Worm (Caenorhabditis elegans) whole organism, L4 larva: Measurements from ENCODE around the gene B0001.4.

Experiments used
- F49E8.2 ChIP-seq: sonication (generic microtip); optimal IDR thresholded peaks from 2 replicates; lab custom pipeline; 2016; ENCODE audit warnings: missing compliant biosample characterization, mild to moderate bottlenecking, missing genetic modification characterization, borderline replicate concordance
- R02D3.7 ChIP-seq: fragments of 150-350 bp; sonication (generic microtip); optimal IDR thresholded peaks from 3 replicates; lab custom pipeline; 2014; ENCODE audit warnings: missing biosample characterization, missing genetic modification characterization
- T20F7.1 ChIP-seq: fragments of 200-800 bp; sonication (Bioruptor generic); optimal IDR thresholded peaks from 2 replicates; lab custom pipeline; 2018; ENCODE audit warnings: mild to moderate bottlenecking, missing genetic modification characterization, missing compliant biosample characterization
- T26A8.4 ChIP-seq: fragments of 200-800 bp; sonication (Bioruptor generic); IDR thresholded peaks from 2 replicates; pipeline ENCODE4 v1.3.6; 2022; ENCODE audit warnings: missing genetic modification characterization, missing compliant biosample characterization
- ZK337.2 ChIP-seq: fragments of 200-800 bp; sonication (Bioruptor generic); IDR thresholded peaks from 2 replicates; pipeline ENCODE4 v1.3.6; 2022; ENCODE audit warnings: missing genetic modification reagents, missing genetic modification characterization, missing compliant biosample characterization
- ZK546.5 ChIP-seq, 2 experiments: sonication (generic microtip); optimal IDR thresholded peaks; 2 replicates each; lab custom pipeline; 2017; ENCODE audit warnings: missing biosample characterization in 2 of 2, missing genetic modification characterization in 2 of 2
- aha-1 ChIP-seq: fragments of 150-350 bp; peaks from one replicate; lab custom pipeline; 2014; ENCODE audit warnings: missing biosample characterization, missing genetic modification characterization
- ama-1 ChIP-seq: fragments of 150-350 bp; optimal IDR thresholded peaks from 2 replicates; lab custom pipeline; 2014; ENCODE audit warnings: inconsistent platforms, mixed read lengths
- arid-1 ChIP-seq: fragments of 200-800 bp; sonication (Bioruptor generic); conservative IDR thresholded peaks from 2 replicates; pipeline ENCODE4 v1.3.6; 2022; ENCODE audit warnings: missing genetic modification reagents, missing genetic modification characterization, missing compliant biosample characterization
- attf-4 ChIP-seq: sonication (generic microtip); optimal IDR thresholded peaks from 3 replicates; lab custom pipeline; 2017; ENCODE audit warnings: missing biosample characterization, missing genetic modification characterization
- ceh-62 ChIP-seq: sonication (generic microtip); optimal IDR thresholded peaks from 2 replicates; lab custom pipeline; 2017; ENCODE audit warnings: missing biosample characterization, missing genetic modification characterization
- ces-1 ChIP-seq: fragments of 150-350 bp; sonication (generic microtip); optimal IDR thresholded peaks from 4 replicates; lab custom pipeline; 2014; ENCODE audit warnings: missing biosample characterization, missing genetic modification reagents, missing genetic modification characterization
- ctbp-1 ChIP-seq: fragments of 200-800 bp; sonication (Bioruptor generic); IDR thresholded peaks from 2 replicates; pipeline ENCODE4 v1.3.6; 2022; ENCODE audit warnings: missing genetic modification reagents, missing genetic modification characterization, missing compliant biosample characterization
- daf-12 ChIP-seq: fragments of 150-350 bp; optimal IDR thresholded peaks from 2 replicates; lab custom pipeline; 2014; ENCODE audit warnings: missing biosample characterization, missing genetic modification reagents, missing genetic modification characterization
- daf-16 ChIP-seq, 3 experiments: sonication (generic microtip); optimal IDR thresholded peaks; 2 replicates each; lab custom pipeline; 2016 to 2017; ENCODE audit warnings: missing genetic modification characterization in 3 of 3, missing genetic modification reagents in 3 of 3, mild to moderate bottlenecking in 2 of 3, missing compliant biosample characterization in 2 of 3, missing biosample characterization in 1 of 3, moderate library complexity in 1 of 3
- dmd-8 ChIP-seq: fragments of 200-800 bp; sonication (Bioruptor generic); IDR thresholded peaks from 2 replicates; pipeline ENCODE4 v1.3.6; 2022; ENCODE audit warnings: missing genetic modification characterization, missing compliant biosample characterization
- fkh-10 ChIP-seq: fragments of 150-350 bp; optimal IDR thresholded peaks from 2 replicates; lab custom pipeline; 2014; ENCODE audit warnings: missing biosample characterization, missing genetic modification reagents, missing genetic modification characterization
- fos-1 ChIP-seq: fragments of 150-350 bp; optimal IDR thresholded peaks from 2 replicates; lab custom pipeline; 2014; ENCODE audit warnings: missing biosample characterization, missing genetic modification characterization
- hlh-11 ChIP-seq: fragments of 200-800 bp; sonication (Bioruptor generic); optimal IDR thresholded peaks from 2 replicates; lab custom pipeline; 2018; ENCODE audit warnings: mild to moderate bottlenecking, missing genetic modification characterization, missing compliant biosample characterization
- hlh-30 ChIP-seq: sonication (generic microtip); optimal IDR thresholded peaks from 2 replicates; lab custom pipeline; 2017; ENCODE audit warnings: antibody characterized with exemption, mild to moderate bottlenecking, missing genetic modification characterization, missing compliant biosample characterization; ENCODE audit not compliant: insufficient read depth
- jun-1 ChIP-seq: fragments of 150-350 bp; optimal IDR thresholded peaks from 2 replicates; lab custom pipeline; 2014; ENCODE audit warnings: missing biosample characterization, missing genetic modification reagents, missing genetic modification characterization
- lin-13 ChIP-seq: fragments of 150-350 bp; optimal IDR thresholded peaks from 2 replicates; lab custom pipeline; 2014; ENCODE audit warnings: missing biosample characterization, missing genetic modification reagents, missing genetic modification characterization
- lin-15B ChIP-seq: fragments of 150-350 bp; sonication (generic microtip); optimal IDR thresholded peaks from 3 replicates; lab custom pipeline; 2014; ENCODE audit warnings: missing biosample characterization, missing genetic modification characterization
- lin-38 ChIP-seq: fragments of 200-800 bp; sonication (Bioruptor generic); IDR thresholded peaks from 2 replicates; pipeline ENCODE4 v1.3.6; 2022; ENCODE audit warnings: missing genetic modification reagents, missing genetic modification characterization, missing compliant biosample characterization
- lir-3 ChIP-seq: sonication (generic microtip); optimal IDR thresholded peaks from 2 replicates; lab custom pipeline; 2016; ENCODE audit warnings: mild to moderate bottlenecking, missing genetic modification characterization, missing compliant biosample characterization
- lsy-2 ChIP-seq, 2 experiments: fragments of 150-350 bp in 1 of 2; sonication (generic microtip) in 1 of 2; optimal IDR thresholded peaks; 2 replicates each; lab custom pipeline; 2014 to 2017; ENCODE audit warnings: missing biosample characterization in 2 of 2, missing genetic modification characterization in 2 of 2
- madf-5 ChIP-seq, 2 experiments: fragments of 200-800 bp; sonication (Bioruptor generic); IDR thresholded peaks; 2 replicates each; pipeline ENCODE4 v1.3.6; 2022; ENCODE audit warnings: missing compliant biosample characterization in 2 of 2, missing genetic modification characterization in 2 of 2
- madf-9 ChIP-seq: fragments of 200-800 bp; sonication (Bioruptor generic); conservative IDR thresholded peaks from 2 replicates; pipeline ENCODE4 v1.3.6; 2022; ENCODE audit warnings: missing genetic modification reagents, missing genetic modification characterization, missing compliant biosample characterization
- mdt-29 ChIP-seq: fragments of 200-800 bp; sonication (Bioruptor generic); IDR thresholded peaks from 2 replicates; pipeline ENCODE4 v1.3.6; 2022; ENCODE audit warnings: missing genetic modification reagents, missing genetic modification characterization, missing compliant biosample characterization
- mep-1 ChIP-seq: fragments of 150-350 bp; sonication (generic microtip); optimal IDR thresholded peaks from 3 replicates; lab custom pipeline; 2014; ENCODE audit warnings: missing biosample characterization, missing genetic modification characterization
- mes-2 ChIP-seq: sonication (generic microtip); optimal IDR thresholded peaks from 2 replicates; lab custom pipeline; 2016; ENCODE audit warnings: missing genotype, mild to moderate bottlenecking, missing genetic modification characterization, missing compliant biosample characterization; ENCODE audit not compliant: poor library complexity, severe bottlenecking
- mxl-2 ChIP-seq: fragments of 200-800 bp; sonication (Bioruptor generic); conservative IDR thresholded peaks from 2 replicates; pipeline ENCODE4 v1.3.6; 2022; ENCODE audit warnings: missing genetic modification reagents, missing genetic modification characterization, missing compliant biosample characterization
- mxl-3 ChIP-seq: fragments of 200-800 bp; sonication (Bioruptor generic); optimal IDR thresholded peaks from 2 replicates; lab custom pipeline; 2018; ENCODE audit warnings: mild to moderate bottlenecking, missing genetic modification characterization, missing compliant biosample characterization
- nhr-102 ChIP-seq: sonication (generic microtip); optimal IDR thresholded peaks from 2 replicates; lab custom pipeline; 2016; ENCODE audit warnings: mild to moderate bottlenecking, missing genetic modification characterization, moderate library complexity, missing compliant biosample characterization
- nhr-41 ChIP-seq: fragments of 200-800 bp; sonication (Bioruptor generic); IDR thresholded peaks from 2 replicates; pipeline ENCODE4 v1.3.6; 2022; ENCODE audit warnings: missing genetic modification reagents, missing genetic modification characterization, missing compliant biosample characterization
- nhr-42 ChIP-seq: fragments of 200-800 bp; sonication (Bioruptor generic); IDR thresholded peaks from 2 replicates; pipeline ENCODE4 v1.3.6; 2022; ENCODE audit warnings: missing genetic modification characterization, missing compliant biosample characterization
- nhr-48 ChIP-seq: sonication (generic microtip); optimal IDR thresholded peaks from 2 replicates; lab custom pipeline; 2016; ENCODE audit warnings: mild to moderate bottlenecking, missing genetic modification characterization, missing compliant biosample characterization
- nhr-77 ChIP-seq: fragments of 150-350 bp; optimal IDR thresholded peaks from 2 replicates; lab custom pipeline; 2014; ENCODE audit warnings: missing biosample characterization, missing genetic modification characterization
- php-3 ChIP-seq: fragments of 200-800 bp; sonication (Bioruptor generic); IDR thresholded peaks from 2 replicates; pipeline ENCODE4 v1.3.6; 2022; ENCODE audit warnings: missing genetic modification reagents, missing genetic modification characterization, missing compliant biosample characterization
- pqm-1 ChIP-seq: sonication (generic microtip); optimal IDR thresholded peaks from 2 replicates; lab custom pipeline; 2017; ENCODE audit warnings: missing biosample characterization, missing genetic modification characterization
- sdz-12 ChIP-seq: fragments of 200-800 bp; sonication (Bioruptor generic); optimal IDR thresholded peaks from 2 replicates; lab custom pipeline; 2018; ENCODE audit warnings: mild to moderate bottlenecking, missing genetic modification characterization, missing compliant biosample characterization
- skn-1 ChIP-seq: fragments of 150-350 bp; optimal IDR thresholded peaks from 2 replicates; lab custom pipeline; 2014; ENCODE audit warnings: missing biosample characterization, missing genetic modification characterization
- snpc-1.2 ChIP-seq: fragments of 200-800 bp; sonication (Bioruptor generic); IDR thresholded peaks from 2 replicates; pipeline ENCODE4 v1.3.6; 2022; ENCODE audit warnings: missing genetic modification reagents, missing genetic modification characterization, missing compliant biosample characterization
- snpc-4 ChIP-seq: fragments of 150-350 bp; optimal IDR thresholded peaks from 2 replicates; lab custom pipeline; 2014; ENCODE audit warnings: missing biosample characterization, missing genetic modification characterization
- spr-3 ChIP-seq: fragments of 200-800 bp; sonication (Bioruptor generic); optimal IDR thresholded peaks from 2 replicates; lab custom pipeline; 2018; ENCODE audit warnings: mild to moderate bottlenecking, missing genetic modification characterization, missing compliant biosample characterization
- unc-130 ChIP-seq: sonication (generic microtip); optimal IDR thresholded peaks from 2 replicates; lab custom pipeline; 2016; ENCODE audit warnings: missing genetic modification reagents, missing genetic modification characterization, missing compliant biosample characterization
- unc-39 ChIP-seq: sonication (generic microtip); optimal IDR thresholded peaks from 2 replicates; lab custom pipeline; 2017; ENCODE audit warnings: missing biosample characterization, missing genetic modification characterization
- vab-7 ChIP-seq: fragments of 200-800 bp; sonication (Bioruptor generic); IDR thresholded peaks from 2 replicates; pipeline ENCODE4 v1.3.6; 2022; ENCODE audit warnings: missing genetic modification reagents, missing genetic modification characterization, missing compliant biosample characterization
- zfp-2 ChIP-seq: sonication (generic microtip); optimal IDR thresholded peaks from 2 replicates; lab custom pipeline; 2016; ENCODE audit warnings: mild to moderate bottlenecking, missing genetic modification characterization, missing compliant biosample characterization
- zip-2 ChIP-seq: fragments of 150-350 bp; optimal IDR thresholded peaks from 2 replicates; lab custom pipeline; 2014; ENCODE audit warnings: missing biosample characterization, missing genetic modification characterization
- ztf-7 ChIP-seq: fragments of 150-350 bp; optimal IDR thresholded peaks from 2 replicates; lab custom pipeline; 2014; ENCODE audit warnings: missing biosample characterization, missing genetic modification characterization

The B0001.4 gene

ce11 chrIV:12122874-12123664, 14.9 kb downstream of the B0001.4 start, which contains the start of gene aly-3:
aly-3 (plus strand) TSS chrIV:12123282.
- peak; percentile 49; the same call in 1 of the 2 replicates for TF ChIP-seq lin-38 (GFP tag; lab: Robert Waterston, UW)
- TF ChIP-seq aha-1 (tag; lab: Kevin White, UChicago) = peak; percentile 92
- no peak for TF ChIP-seq spr-3
- no peak for TF ChIP-seq daf-16 (GFP tag; optimal IDR thresholded peaks at IDR 0.05; lab: Kevin White, UChicago)
- TF ChIP-seq daf-16 (tag; optimal IDR thresholded peaks at IDR 0.05; lab: Kevin White, UChicago) = peak; percentile 44
- no peak for TF ChIP-seq arid-1 (GFP tag; lab: Robert Waterston, UW)
- TF ChIP-seq hlh-11 (tag; lab: Kevin White, UChicago) = no peak
- no peak for TF ChIP-seq php-3 (GFP tag; lab: Robert Waterston, UW)
- TF ChIP-seq ces-1 (GFP tag; lab: Kevin White, UChicago) = no peak
- no peak for TF ChIP-seq jun-1
- TF ChIP-seq unc-39 (tag; lab: Kevin White, UChicago) = no peak
- TF ChIP-seq nhr-48 (tag; lab: Kevin White, UChicago) = no peak
- TF ChIP-seq mes-2 (tag; lab: Kevin White, UChicago) = peak; percentile 64
- TF ChIP-seq ama-1 (lab: Kevin White, UChicago) = no peak
- TF ChIP-seq zip-2 = no peak
- TF ChIP-seq daf-12 (tag; lab: Kevin White, UChicago) = no peak
- no peak for TF ChIP-seq sdz-12
- TF ChIP-seq snpc-1.2 (GFP tag; lab: Robert Waterston, UW) = no peak
- no peak for TF ChIP-seq madf-5 (GFP tag; IDR thresholded peaks at IDR 0.05; lab: Robert Waterston, UW)
- no peak for TF ChIP-seq R02D3.7 (tag; lab: Kevin White, UChicago)
- no peak for TF ChIP-seq ZK546.5 (tag; optimal IDR thresholded peaks at IDR 0.05; lab: Kevin White, UChicago)
- TF ChIP-seq T20F7.1 (GFP tag; lab: Kevin White, UChicago) = no peak
- no peak for TF ChIP-seq skn-1
- no peak for TF ChIP-seq hlh-30 (tag; lab: Kevin White, UChicago)
- TF ChIP-seq T26A8.4 = no peak
- TF ChIP-seq fkh-10 (GFP tag; lab: Kevin White, UChicago) = no peak
- TF ChIP-seq unc-130 (GFP tag; lab: Kevin White, UChicago) = no peak
- TF ChIP-seq ztf-7 (tag; lab: Kevin White, UChicago) = no peak
- TF ChIP-seq nhr-42 = no peak
- TF ChIP-seq snpc-4 = no peak
- no peak for TF ChIP-seq mxl-3
- no peak for TF ChIP-seq ZK337.2
- no peak for TF ChIP-seq mxl-2 (GFP tag; lab: Robert Waterston, UW)
- no peak for TF ChIP-seq lin-15B
- no peak for TF ChIP-seq nhr-77
- no peak for TF ChIP-seq fos-1 (tag; lab: Kevin White, UChicago)
- no peak for TF ChIP-seq nhr-41 (GFP tag; lab: Robert Waterston, UW)
- TF ChIP-seq pqm-1 (tag; lab: Kevin White, UChicago) = no peak
- no peak for TF ChIP-seq ceh-62 (tag; lab: Kevin White, UChicago)
- TF ChIP-seq ctbp-1 (GFP tag; lab: Robert Waterston, UW) = no peak
- no peak for TF ChIP-seq nhr-102
- no peak for TF ChIP-seq mdt-29
- TF ChIP-seq mep-1 (tag; lab: Kevin White, UChicago) = peak; percentile 47
- no peak for TF ChIP-seq zfp-2
- TF ChIP-seq attf-4 = no peak
- TF ChIP-seq lsy-2 (tag; optimal IDR thresholded peaks at IDR 0.05; lab: Kevin White, UChicago) = peak in 1 of 2 experiments; percentile 57
- no peak for TF ChIP-seq dmd-8
- no peak for TF ChIP-seq F49E8.2 (tag; lab: Kevin White, UChicago)
- TF ChIP-seq vab-7 (GFP tag; lab: Robert Waterston, UW) = no peak
- TF ChIP-seq lir-3 (tag; lab: Kevin White, UChicago) = no peak
- TF ChIP-seq madf-9 (GFP tag; lab: Robert Waterston, UW) = no peak
- no peak for TF ChIP-seq lin-13 (GFP tag; lab: Kevin White, UChicago)
